Fruit fly (Drosophila melanogaster) whole organism, wandering third instar larva: Measurements from ENCODE around the gene Mpcp2.

Experiments
- CrebA ChIP-seq: fragments of 200-800 bp; sonication (Bioruptor generic); optimal IDR thresholded peaks from 2 replicates; lab custom pipeline; 2016; ENCODE audit warnings: missing biosample characterization, mild to moderate bottlenecking, missing genetic modification characterization, borderline replicate concordance
- GATAd ChIP-seq: sonication (Bioruptor generic); optimal IDR thresholded peaks from 2 replicates; lab custom pipeline; 2016; ENCODE audit warnings: missing biosample characterization, missing genetic modification characterization
- brk ChIP-seq: fragments of 200-800 bp; sonication (Bioruptor generic); optimal IDR thresholded peaks from 2 replicates; lab custom pipeline; 2016; ENCODE audit warnings: missing biosample characterization, mild to moderate bottlenecking, missing genetic modification characterization
- pan ChIP-seq: fragments of >200 bp; optimal IDR thresholded peaks from 2 replicates; lab custom pipeline; 2017
- psq ChIP-seq: fragments of 200-800 bp; sonication (Bioruptor generic); optimal IDR thresholded peaks from 3 replicates; lab custom pipeline; 2017; ENCODE audit warnings: missing biosample characterization, mild to moderate bottlenecking, missing genetic modification characterization, moderate library complexity
- tai ChIP-seq: sonication (Bioruptor generic); optimal IDR thresholded peaks from 2 replicates; lab custom pipeline; 2016; ENCODE audit warnings: missing biosample characterization, missing genetic modification characterization
- usp ChIP-seq: fragments of >200 bp; optimal IDR thresholded peaks from 2 replicates; lab custom pipeline; 2017; ENCODE audit warnings: missing biosample characterization, missing genetic modification characterization

DNA sequence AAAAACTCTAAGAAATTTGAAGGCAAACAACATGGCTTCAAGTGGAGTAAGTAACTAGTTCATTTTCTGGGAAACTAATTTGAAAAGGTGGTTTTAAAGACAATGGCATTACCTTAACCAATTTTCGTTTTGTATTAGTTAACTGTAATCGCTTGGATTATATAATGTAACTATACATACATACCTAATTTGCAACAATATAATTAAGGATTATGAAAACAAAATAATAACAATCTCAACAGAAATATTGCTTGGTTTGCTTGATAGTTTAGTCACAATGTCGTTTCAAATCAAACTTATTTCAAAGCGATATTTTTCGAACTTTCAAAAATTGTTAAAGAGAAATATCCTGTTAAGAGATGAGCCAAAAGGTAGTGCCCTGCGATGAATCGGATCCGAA lies 19.9 kb upstream of the Mpcp2 start, which contains the start of gene CG9592:
- no peak for TF ChIP-seq brk (GFP tag; lab: Kevin White, UChicago)
- TF ChIP-seq tai (GFP tag; lab: Kevin White, UChicago): no peak
- no peak for TF ChIP-seq psq (GFP tag; lab: Kevin White, UChicago)
- TF ChIP-seq CrebA (GFP tag; lab: Kevin White, UChicago): no peak
- TF ChIP-seq pan (lab: Kevin White, UChicago): no peak
- no peak for TF ChIP-seq GATAd (GFP tag; lab: Kevin White, UChicago)
- no peak for TF ChIP-seq usp (GFP tag; lab: Kevin White, UChicago)
